Fruit fly (Drosophila melanogaster) whole organism, wandering third instar larva: Measurements from ENCODE around the gene Ldh.

Experiments
- Abd-B ChIP-seq: fragments of >200 bp; optimal IDR thresholded peaks from 2 replicates; lab custom pipeline; 2017; ENCODE audit warnings: missing biosample characterization, missing genetic modification characterization
- CG32264 ChIP-seq: fragments of 200-800 bp; sonication (Bioruptor generic); optimal IDR thresholded peaks from 2 replicates; lab custom pipeline; 2016; ENCODE audit warnings: missing biosample characterization, missing genetic modification characterization
- CG9705 ChIP-seq: fragments of 200-800 bp; sonication (Bioruptor generic); optimal IDR thresholded peaks from 2 replicates; lab custom pipeline; 2018; ENCODE audit warnings: missing biosample characterization, mild to moderate bottlenecking, missing genetic modification characterization
- CrebA ChIP-seq: fragments of 200-800 bp; sonication (Bioruptor generic); optimal IDR thresholded peaks from 2 replicates; lab custom pipeline; 2016; ENCODE audit warnings: missing biosample characterization, mild to moderate bottlenecking, missing genetic modification characterization, borderline replicate concordance
- Dfd ChIP-seq: fragments of >200 bp; optimal IDR thresholded peaks from 2 replicates; lab custom pipeline; 2017; ENCODE audit warnings: missing biosample characterization, missing genetic modification characterization
- Dif ChIP-seq: fragments of 200-275, 200-300 bp; sonication (Bioruptor generic); optimal IDR thresholded peaks from 2 replicates; lab custom pipeline; 2018; ENCODE audit warnings: missing biosample characterization, missing genetic modification characterization; ENCODE audit not compliant: partially characterized antibody
- GATAd ChIP-seq: sonication (Bioruptor generic); optimal IDR thresholded peaks from 2 replicates; lab custom pipeline; 2016; ENCODE audit warnings: missing biosample characterization, missing genetic modification characterization
- HLH106 ChIP-seq: fragments of 200-800 bp; optimal IDR thresholded peaks from 3 replicates; lab custom pipeline; 2019; ENCODE audit warnings: missing biosample characterization, mild to moderate bottlenecking, missing genetic modification characterization, moderate library complexity
- Hnf4 ChIP-seq: fragments of 200-800 bp; sonication (Bioruptor generic); optimal IDR thresholded peaks from 2 replicates; lab custom pipeline; 2016; ENCODE audit warnings: missing biosample characterization, mild to moderate bottlenecking, missing genetic modification characterization
- Hr78 ChIP-seq: fragments of >200 bp; optimal IDR thresholded peaks from 2 replicates; lab custom pipeline; 2017; ENCODE audit warnings: missing biosample characterization, missing genetic modification characterization
- Hr83 ChIP-seq: fragments of 200-300 bp; sonication (Bioruptor generic); optimal IDR thresholded peaks from 2 replicates; lab custom pipeline; 2016; ENCODE audit warnings: missing biosample characterization, mild to moderate bottlenecking, missing genetic modification characterization, moderate library complexity; ENCODE audit not compliant: poor library complexity, severe bottlenecking
- Jra ChIP-seq: sonication (Bioruptor generic); optimal IDR thresholded peaks from 2 replicates; lab custom pipeline; 2016; ENCODE audit warnings: missing biosample characterization, missing genetic modification characterization
- Mio ChIP-seq: sonication (Bioruptor generic); optimal IDR thresholded peaks from 2 replicates; lab custom pipeline; 2016; ENCODE audit warnings: missing biosample characterization, missing genetic modification characterization
- Myc ChIP-seq: fragments of >200 bp; optimal IDR thresholded peaks from 2 replicates; lab custom pipeline; 2017
- N ChIP-seq: fragments of >200 bp; optimal IDR thresholded peaks from 2 replicates; lab custom pipeline; 2018; ENCODE audit warnings: missing biosample characterization, missing external identifiers, missing genetic modification characterization
- OdsH ChIP-seq: fragments of 200-800 bp; sonication (Bioruptor generic); optimal IDR thresholded peaks from 2 replicates; lab custom pipeline; 2016; ENCODE audit warnings: missing biosample characterization, mild to moderate bottlenecking, missing genetic modification characterization
- Rel ChIP-seq, 2 experiments: fragments of 200-800 bp; sonication (Bioruptor generic) in 1 of 2; optimal IDR thresholded peaks; 2 replicates in 1 of 2; 3 replicates in 1 of 2; lab custom pipeline; 2016 to 2019; ENCODE audit warnings: mild to moderate bottlenecking in 2 of 2, missing biosample characterization in 2 of 2, missing genetic modification characterization in 2 of 2, moderate library complexity in 1 of 2
- Sp1 ChIP-seq: fragments of 200-800 bp; sonication (Bioruptor generic); optimal IDR thresholded peaks from 3 replicates; lab custom pipeline; 2019; ENCODE audit warnings: missing biosample characterization, mild to moderate bottlenecking, missing genetic modification characterization, moderate library complexity
- Vsx2 ChIP-seq: fragments of 200-300, 225-300 bp; sonication (Bioruptor generic); optimal IDR thresholded peaks from 2 replicates; lab custom pipeline; 2018; ENCODE audit warnings: missing biosample characterization, missing genetic modification characterization; ENCODE audit not compliant: partially characterized antibody
- br ChIP-seq: fragments of 200-800 bp; sonication (Bioruptor generic); optimal IDR thresholded peaks from 2 replicates; lab custom pipeline; 2016; ENCODE audit warnings: missing biosample characterization, missing genetic modification characterization
- brk ChIP-seq: fragments of 200-800 bp; sonication (Bioruptor generic); optimal IDR thresholded peaks from 2 replicates; lab custom pipeline; 2016; ENCODE audit warnings: missing biosample characterization, mild to moderate bottlenecking, missing genetic modification characterization
- dl ChIP-seq, 2 experiments: fragments of 175-275, 200-275 bp in 1 of 2; fragments of 200-275 bp in 1 of 2; sonication (Bioruptor generic); optimal IDR thresholded peaks; lab custom pipeline; 2018; ENCODE audit warnings: mild to moderate bottlenecking in 2 of 2, missing biosample characterization in 2 of 2, missing genetic modification characterization in 2 of 2, moderate library complexity in 2 of 2; ENCODE audit not compliant: partially characterized antibody in 2 of 2, insufficient read depth in 1 of 2
- dmrt93B ChIP-seq: fragments of 200-800 bp; sonication (Bioruptor generic); optimal IDR thresholded peaks from 2 replicates; lab custom pipeline; 2018; ENCODE audit warnings: missing biosample characterization, mild to moderate bottlenecking, missing genetic modification characterization
- dsf ChIP-seq: sonication (Bioruptor generic); optimal IDR thresholded peaks from 2 replicates; lab custom pipeline; 2016; ENCODE audit warnings: missing biosample characterization, missing genetic modification characterization, borderline replicate concordance
- ey ChIP-seq: fragments of 200-800 bp; sonication (Bioruptor generic); optimal IDR thresholded peaks from 2 replicates; lab custom pipeline; 2016; ENCODE audit warnings: missing biosample characterization, missing genetic modification characterization
- foxo ChIP-seq, 2 experiments: fragments of 200-800 bp; sonication (Bioruptor generic); optimal IDR thresholded peaks; 2 replicates in 1 of 2; 3 replicates in 1 of 2; lab custom pipeline; 2016 to 2017; ENCODE audit warnings: missing biosample characterization in 2 of 2, missing genetic modification characterization in 2 of 2
- fru ChIP-seq: fragments of 200-800 bp; sonication (Bioruptor generic); optimal IDR thresholded peaks from 3 replicates; lab custom pipeline; 2016; ENCODE audit warnings: missing biosample characterization, mild to moderate bottlenecking, missing genetic modification characterization
- h ChIP-seq: fragments of 200-800 bp; sonication (Bioruptor generic); optimal IDR thresholded peaks from 3 replicates; lab custom pipeline; 2016; ENCODE audit warnings: missing biosample characterization, mild to moderate bottlenecking, missing genetic modification characterization
- jim ChIP-seq: fragments of 175-275, 200-325 bp; sonication (Bioruptor generic); optimal IDR thresholded peaks from 2 replicates; lab custom pipeline; 2016; ENCODE audit warnings: missing biosample characterization, mild to moderate bottlenecking, missing genetic modification characterization
- lola ChIP-seq: fragments of >200 bp; optimal IDR thresholded peaks from 2 replicates; lab custom pipeline; 2017; ENCODE audit warnings: missing biosample characterization, missing genetic modification characterization
- pan ChIP-seq: fragments of >200 bp; optimal IDR thresholded peaks from 2 replicates; lab custom pipeline; 2017
- psq ChIP-seq: fragments of 200-800 bp; sonication (Bioruptor generic); optimal IDR thresholded peaks from 3 replicates; lab custom pipeline; 2017; ENCODE audit warnings: missing biosample characterization, mild to moderate bottlenecking, missing genetic modification characterization, moderate library complexity
- rgr ChIP-seq: fragments of 200-800 bp; sonication (Bioruptor generic); optimal IDR thresholded peaks from 3 replicates; lab custom pipeline; 2016; ENCODE audit warnings: missing biosample characterization, mild to moderate bottlenecking, missing genetic modification characterization
- sage ChIP-seq: fragments of 200-800 bp; sonication (Bioruptor generic); optimal IDR thresholded peaks from 2 replicates; lab custom pipeline; 2016; ENCODE audit warnings: missing biosample characterization, mild to moderate bottlenecking, missing genetic modification characterization
- sv ChIP-seq: fragments of 200-800 bp; sonication (Bioruptor generic); optimal IDR thresholded peaks from 3 replicates; lab custom pipeline; 2016; ENCODE audit warnings: missing biosample characterization, missing genetic modification characterization
- tai ChIP-seq: sonication (Bioruptor generic); optimal IDR thresholded peaks from 2 replicates; lab custom pipeline; 2016; ENCODE audit warnings: missing biosample characterization, missing genetic modification characterization
- usp ChIP-seq: fragments of >200 bp; optimal IDR thresholded peaks from 2 replicates; lab custom pipeline; 2017; ENCODE audit warnings: missing biosample characterization, missing genetic modification characterization
- woc ChIP-seq: sonication (Bioruptor generic); optimal IDR thresholded peaks from 2 replicates; lab custom pipeline; 2016; ENCODE audit warnings: missing biosample characterization, mild to moderate bottlenecking, missing genetic modification characterization

Ldh gene

dm6 chr3L:6270283-6270682, 7.8 kb upstream of the Ldh start:
- TF ChIP-seq N (GFP tag; lab: Kevin White, UChicago), result no peak
- TF ChIP-seq CrebA (GFP tag; lab: Kevin White, UChicago), result no peak
- TF ChIP-seq foxo (GFP tag; optimal IDR thresholded peaks at IDR 0.05; lab: Kevin White, UChicago), result peak in 1 of 2 experiments; percentile 62
- TF ChIP-seq tai (GFP tag; lab: Kevin White, UChicago), result no peak
- peak; percentile 25 for TF ChIP-seq woc (GFP tag; lab: Kevin White, UChicago)
- TF ChIP-seq rgr (GFP tag; lab: Kevin White, UChicago), result peak; percentile 35
- TF ChIP-seq Abd-B (GFP tag; lab: Kevin White, UChicago), result no peak
- no peak for TF ChIP-seq Dif (GFP tag; lab: Kevin White, UChicago)
- no peak for TF ChIP-seq Hr78 (GFP tag; lab: Kevin White, UChicago)
- TF ChIP-seq psq (GFP tag; lab: Kevin White, UChicago), result peak; percentile 27
- TF ChIP-seq fru (GFP tag; lab: Kevin White, UChicago), result peak; percentile 55
- no peak for TF ChIP-seq Dfd
- peak; percentile 31 for TF ChIP-seq Sp1 (GFP tag; lab: Kevin White, UChicago)
- TF ChIP-seq HLH106 (tag; lab: Kevin White, UChicago), result peak; percentile 41
- no peak for TF ChIP-seq Jra (GFP tag; lab: Kevin White, UChicago)
- TF ChIP-seq dsf (GFP tag; lab: Kevin White, UChicago), result no peak
- TF ChIP-seq lola, result no peak
- TF ChIP-seq dl (GFP tag; optimal IDR thresholded peaks at IDR 0.05; lab: Kevin White, UChicago; ENCODE audit: insufficient read depth in 1 of 2, partially characterized antibody in 2 of 2), result no peak
- TF ChIP-seq h (GFP tag; lab: Kevin White, UChicago), result peak; percentile 52
- no peak for TF ChIP-seq Vsx2 (GFP tag; lab: Kevin White, UChicago)
- no peak for TF ChIP-seq br
- TF ChIP-seq Hr83 (GFP tag; lab: Kevin White, UChicago), result no peak
- peak; percentile 27 for TF ChIP-seq ey
- no peak for TF ChIP-seq CG32264 (GFP tag; lab: Kevin White, UChicago)
- no peak for TF ChIP-seq sv (GFP tag; lab: Kevin White, UChicago)
- TF ChIP-seq sage (GFP tag; lab: Kevin White, UChicago), result no peak
- peak; percentile 48 for TF ChIP-seq OdsH
- TF ChIP-seq Hnf4, result peak; percentile 28
- no peak for TF ChIP-seq GATAd (GFP tag; lab: Kevin White, UChicago)
- peak; percentile 18 for TF ChIP-seq brk

dm6 chr3L:6269003-6269402, 6.5 kb upstream of the Ldh start:
- no peak for TF ChIP-seq N (GFP tag; lab: Kevin White, UChicago)
- TF ChIP-seq HLH106 (tag; lab: Kevin White, UChicago), result peak; percentile 14
- no peak for TF ChIP-seq lola
- TF ChIP-seq Hr83 (GFP tag; lab: Kevin White, UChicago), result no peak
- TF ChIP-seq foxo (GFP tag; optimal IDR thresholded peaks at IDR 0.05; lab: Kevin White, UChicago), result peak in 1 of 2 experiments; percentile 50
- TF ChIP-seq fru (GFP tag; lab: Kevin White, UChicago), result peak; percentile 49
- TF ChIP-seq Hnf4, result no peak
- TF ChIP-seq Rel (GFP tag; optimal IDR thresholded peaks at IDR 0.05; lab: Kevin White, UChicago), result no peak
- TF ChIP-seq Rel (tag; optimal IDR thresholded peaks at IDR 0.05; lab: Kevin White, UChicago), result no peak
- no peak for TF ChIP-seq dl (GFP tag; optimal IDR thresholded peaks at IDR 0.05; lab: Kevin White, UChicago; ENCODE audit: insufficient read depth in 1 of 2, partially characterized antibody in 2 of 2)
- TF ChIP-seq brk, result no peak
- TF ChIP-seq OdsH, result peak; percentile 25
- peak; percentile 11 for TF ChIP-seq psq (GFP tag; lab: Kevin White, UChicago)
- TF ChIP-seq Hr78 (GFP tag; lab: Kevin White, UChicago), result no peak
- TF ChIP-seq tai (GFP tag; lab: Kevin White, UChicago), result no peak
- no peak for TF ChIP-seq Dfd
- TF ChIP-seq Mio, result no peak
- peak; percentile 26 for TF ChIP-seq rgr (GFP tag; lab: Kevin White, UChicago)
- no peak for TF ChIP-seq dmrt93B (GFP tag; lab: Kevin White, UChicago)
- peak; percentile 26 for TF ChIP-seq br
- TF ChIP-seq pan (lab: Kevin White, UChicago), result no peak
- TF ChIP-seq CrebA (GFP tag; lab: Kevin White, UChicago), result no peak
- TF ChIP-seq dsf (GFP tag; lab: Kevin White, UChicago), result no peak
- TF ChIP-seq sv (GFP tag; lab: Kevin White, UChicago), result no peak
- TF ChIP-seq usp (GFP tag; lab: Kevin White, UChicago), result no peak
- TF ChIP-seq sage (GFP tag; lab: Kevin White, UChicago), result no peak
- TF ChIP-seq woc (GFP tag; lab: Kevin White, UChicago), result peak; percentile 2
- no peak for TF ChIP-seq Dif (GFP tag; lab: Kevin White, UChicago)
- TF ChIP-seq Abd-B (GFP tag; lab: Kevin White, UChicago), result no peak
- peak; percentile 42 for TF ChIP-seq ey
- TF ChIP-seq GATAd (GFP tag; lab: Kevin White, UChicago), result no peak
- peak; percentile 55 for TF ChIP-seq h (GFP tag; lab: Kevin White, UChicago)
- no peak for TF ChIP-seq CG32264 (GFP tag; lab: Kevin White, UChicago)
- no peak for TF ChIP-seq Myc
- no peak for TF ChIP-seq Vsx2 (GFP tag; lab: Kevin White, UChicago)
- no peak for TF ChIP-seq jim
- no peak for TF ChIP-seq Jra (GFP tag; lab: Kevin White, UChicago)
- no peak for TF ChIP-seq CG9705
- TF ChIP-seq Sp1 (GFP tag; lab: Kevin White, UChicago), result peak; percentile 3
